Worm (Caenorhabditis elegans): ENCODE data around the gene glb-30.

DNA sequence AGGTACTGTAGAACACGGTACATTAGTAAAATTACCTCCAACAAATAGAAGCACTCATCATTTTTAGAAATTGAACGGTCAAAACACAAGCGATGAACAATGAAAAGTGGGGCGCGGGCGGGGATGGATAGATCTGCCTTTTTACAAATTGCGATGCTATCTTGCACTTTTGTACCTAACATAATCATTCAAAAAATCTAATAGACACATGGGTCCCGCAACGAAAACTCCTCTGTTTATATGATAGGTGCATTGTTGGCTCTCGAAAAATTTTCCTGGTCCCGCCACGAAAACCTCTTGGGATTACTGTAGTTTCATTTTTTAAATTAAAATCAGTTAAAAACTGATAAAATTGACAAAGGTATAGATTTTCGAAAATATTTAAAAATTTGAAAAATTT is 34.1 kb downstream of the glb-30 start, which contains the start of gene Y22D7AL.11:
- no peak for TF ChIP-seq him-1 (tag; optimal IDR thresholded peaks at IDR 0.05)
- TF ChIP-seq W03F9.2 (tag; optimal IDR thresholded peaks at IDR 0.05), result no peak

Measured in whole organism, L4/young adult.